Fruit fly (Drosophila melanogaster): ENCODE results near the gene CG14143.
A peak's percentile ranks its signal among the peaks of the same experiment; 100 is the strongest.
"Not testable (repeated sequence)": the region's sequence is repeated elsewhere in the genome, so short reads cannot be mapped to it uniquely, and the experiment has no call there.

The CG14143 gene

dm6 chr3L:11134886-11135285 lies at the start of gene CG14143:
Gene CG14143 (plus strand): TSS chr3L:11134987.
- TF ChIP-seq dl (GFP tag; optimal IDR thresholded peaks at IDR 0.05; ENCODE audit: insufficient read depth in 1 of 2, partially characterized antibody in 2 of 2); CG9705 (GFP tag; optimal IDR thresholded peaks at IDR 0.05); jim (GFP tag; optimal IDR thresholded peaks at IDR 0.05): not testable (repeated sequence)

- TF ChIP-seq Jra (GFP tag; optimal IDR thresholded peaks at IDR 0.05), result no peak
- no peak for TF ChIP-seq pan (optimal IDR thresholded peaks at IDR 0.05)
- TF ChIP-seq usp (GFP tag; optimal IDR thresholded peaks at IDR 0.05), result no peak
- no peak for TF ChIP-seq sage (GFP tag; optimal IDR thresholded peaks at IDR 0.05)
- no peak for TF ChIP-seq Rel (GFP tag; optimal IDR thresholded peaks at IDR 0.05)
- no peak for TF ChIP-seq Rel (tag; optimal IDR thresholded peaks at IDR 0.05)
- TF ChIP-seq foxo (GFP tag; optimal IDR thresholded peaks at IDR 0.05), result no peak
- TF ChIP-seq fru (GFP tag; optimal IDR thresholded peaks at IDR 0.05), result no peak
- no peak for TF ChIP-seq CG32264 (GFP tag; optimal IDR thresholded peaks at IDR 0.05)
Observed at dm6 chr3L:11085810-11086209, 49.0 kb upstream of the CG14143 start.

- peak; percentile 74 for TF ChIP-seq ey (GFP tag; optimal IDR thresholded peaks at IDR 0.05)
- no peak for TF ChIP-seq Dif (GFP tag; optimal IDR thresholded peaks at IDR 0.05; ENCODE audit: partially characterized antibody)
- TF ChIP-seq Sp1 (GFP tag; optimal IDR thresholded peaks at IDR 0.05), result peak; percentile 76
- TF ChIP-seq brk (GFP tag; optimal IDR thresholded peaks at IDR 0.05), result peak; percentile 40
- peak; percentile 8 for TF ChIP-seq Jra (GFP tag; optimal IDR thresholded peaks at IDR 0.05)
- no peak for TF ChIP-seq dl (GFP tag; optimal IDR thresholded peaks at IDR 0.05; ENCODE audit: insufficient read depth in 1 of 2, partially characterized antibody in 2 of 2)
- TF ChIP-seq Myc (optimal IDR thresholded peaks at IDR 0.05), result no peak
- no peak for TF ChIP-seq usp (GFP tag; optimal IDR thresholded peaks at IDR 0.05)
- TF ChIP-seq CG9705 (GFP tag; optimal IDR thresholded peaks at IDR 0.05), result no peak
- TF ChIP-seq HLH106 (tag; optimal IDR thresholded peaks at IDR 0.05), result peak; percentile 54
- TF ChIP-seq jim (GFP tag; optimal IDR thresholded peaks at IDR 0.05), result peak; percentile 55
- no peak for TF ChIP-seq Abd-B (GFP tag; optimal IDR thresholded peaks at IDR 0.05)
- peak; percentile 81 for TF ChIP-seq h (GFP tag; optimal IDR thresholded peaks at IDR 0.05)
- TF ChIP-seq Hr78 (GFP tag; optimal IDR thresholded peaks at IDR 0.05), result no peak
- no peak for TF ChIP-seq CrebA (GFP tag; optimal IDR thresholded peaks at IDR 0.05; ENCODE audit: borderline replicate concordance)
- no peak for TF ChIP-seq Rel (GFP tag; optimal IDR thresholded peaks at IDR 0.05)
- no peak for TF ChIP-seq Rel (tag; optimal IDR thresholded peaks at IDR 0.05)
- TF ChIP-seq Hnf4 (GFP tag; optimal IDR thresholded peaks at IDR 0.05), result peak; percentile 47
- TF ChIP-seq Dfd (GFP tag; optimal IDR thresholded peaks at IDR 0.05), result no peak
- no peak for TF ChIP-seq dsf (GFP tag; optimal IDR thresholded peaks at IDR 0.05; ENCODE audit: borderline replicate concordance)
- peak; percentile 79 for TF ChIP-seq psq (GFP tag; optimal IDR thresholded peaks at IDR 0.05)
- no peak for TF ChIP-seq lola (GFP tag; optimal IDR thresholded peaks at IDR 0.05)
- TF ChIP-seq dmrt93B (GFP tag; optimal IDR thresholded peaks at IDR 0.05), result peak; percentile 6
- peak; percentile 96 for TF ChIP-seq Hr83 (GFP tag; optimal IDR thresholded peaks at IDR 0.05; ENCODE audit: poor library complexity, severe bottlenecking)
- TF ChIP-seq rgr (GFP tag; optimal IDR thresholded peaks at IDR 0.05), result peak; percentile 74
- TF ChIP-seq sage (GFP tag; optimal IDR thresholded peaks at IDR 0.05), result peak; percentile 42
- TF ChIP-seq fru (GFP tag; optimal IDR thresholded peaks at IDR 0.05), result peak; percentile 72
- no peak for TF ChIP-seq pan (optimal IDR thresholded peaks at IDR 0.05)
- TF ChIP-seq GATAd (GFP tag; optimal IDR thresholded peaks at IDR 0.05), result peak; percentile 25
- no peak for TF ChIP-seq Vsx2 (GFP tag; optimal IDR thresholded peaks at IDR 0.05; ENCODE audit: partially characterized antibody)
- peak; percentile 68 for TF ChIP-seq woc (GFP tag; optimal IDR thresholded peaks at IDR 0.05)
- TF ChIP-seq br (GFP tag; optimal IDR thresholded peaks at IDR 0.05), result peak; percentile 70
- TF ChIP-seq foxo (GFP tag; optimal IDR thresholded peaks at IDR 0.05), result peak in 1 of 2 experiments; percentile 84
- peak; percentile 80 for TF ChIP-seq OdsH (GFP tag; optimal IDR thresholded peaks at IDR 0.05)
- peak; percentile 78 for TF ChIP-seq tai (GFP tag; optimal IDR thresholded peaks at IDR 0.05)
- no peak for TF ChIP-seq N (GFP tag; optimal IDR thresholded peaks at IDR 0.05)
- peak; percentile 90 for TF ChIP-seq sv (GFP tag; optimal IDR thresholded peaks at IDR 0.05)
- TF ChIP-seq Mio (GFP tag; optimal IDR thresholded peaks at IDR 0.05), result no peak
- TF ChIP-seq CG32264 (GFP tag; optimal IDR thresholded peaks at IDR 0.05), result peak; percentile 13
Observed at dm6 chr3L:11089805-11090440, 44.9 kb upstream of the CG14143 start.

All from whole organism, wandering third instar larva.